Worm (Caenorhabditis elegans): ENCODE data around the gene unc-112.
A peak's percentile ranks its signal among the peaks of the same experiment; 100 is the strongest.

The unc-112 gene

DNA sequence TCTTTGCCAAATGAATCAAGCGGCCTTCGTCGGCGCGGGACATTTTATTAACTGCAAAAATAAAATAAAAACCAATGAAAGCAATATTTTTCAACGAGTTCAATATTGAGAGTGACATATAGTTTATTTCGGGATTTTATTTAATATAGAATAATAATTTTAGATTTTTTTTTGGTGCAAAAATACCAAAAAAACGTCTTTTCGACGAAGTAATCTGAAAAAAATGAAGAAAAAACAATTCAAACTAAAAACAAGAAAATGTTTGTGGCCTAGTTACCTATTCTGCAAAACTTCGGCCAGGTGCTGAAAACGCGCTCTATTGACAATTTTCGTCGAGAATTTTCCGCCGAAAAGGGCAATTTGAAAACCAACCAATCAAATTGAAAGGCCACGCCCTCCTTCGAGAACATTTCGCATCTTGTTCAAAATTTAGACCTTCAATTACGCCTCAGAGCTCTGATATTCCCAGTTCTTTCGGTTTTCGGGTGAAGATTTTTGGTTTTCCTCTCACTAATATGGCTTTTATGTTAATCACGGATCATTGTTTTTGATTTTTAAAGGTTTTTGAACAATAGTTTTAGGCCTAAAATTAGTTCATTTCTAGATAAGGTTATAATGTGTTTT lies 10.9 kb downstream of the unc-112 start, which contains the start of gene C47E8.4 (continued):
- TF ChIP-seq lir-3 (tag; optimal IDR thresholded peaks at IDR 0.05) (peak; percentile 77), skn-1 (tag; optimal IDR thresholded peaks at IDR 0.05) (no peak), daf-12 (tag; optimal IDR thresholded peaks at IDR 0.05) (no peak), nhr-10 (tag; optimal IDR thresholded peaks at IDR 0.05) (peak; percentile 82), ceh-32 (tag; optimal IDR thresholded peaks at IDR 0.05; ENCODE audit: poor library complexity) (peak; percentile 76), mdt-29 (GFP tag; IDR thresholded peaks at IDR 0.05) (peak; percentile 99), ceh-62 (tag; optimal IDR thresholded peaks at IDR 0.05) (no peak), dmd-8 (GFP tag; IDR thresholded peaks at IDR 0.05) (no peak), mep-1 (tag; optimal IDR thresholded peaks at IDR 0.05) (peak; percentile 98), gei-8 (GFP tag; optimal IDR thresholded peaks at IDR 0.05) (no peak), attf-4 (tag; optimal IDR thresholded peaks at IDR 0.05) (no peak), F49E8.2 (tag; optimal IDR thresholded peaks at IDR 0.05; ENCODE audit: borderline replicate concordance) (peak; percentile 95), daf-16 (GFP tag; optimal IDR thresholded peaks at IDR 0.05) (peak; percentile 66 to 98), daf-16 (tag; optimal IDR thresholded peaks at IDR 0.05) (peak; percentile 78), ztf-11 (tag; optimal IDR thresholded peaks at IDR 0.05) (no peak), arid-1 (GFP tag; conservative IDR thresholded peaks at IDR 0.05) (peak; percentile 87), php-3 (GFP tag; IDR thresholded peaks at IDR 0.05) (peak; percentile 89), tra-1 (GFP tag; IDR thresholded peaks at IDR 0.05) (peak; percentile 98), ZK337.2 (GFP tag; IDR thresholded peaks at IDR 0.05) (peak; percentile 95), aha-1 (tag) (peak; percentile 99), F26F4.8 (GFP tag; conservative IDR thresholded peaks at IDR 0.05) (no peak), saeg-2 (GFP tag; IDR thresholded peaks at IDR 0.05) (peak; percentile 91), duxl-1 (tag; optimal IDR thresholded peaks at IDR 0.05; ENCODE audit: poor library complexity) (peak; percentile 96), Y105C5A.15 (GFP tag; IDR thresholded peaks at IDR 0.05) (no peak), sdz-12 (GFP tag; optimal IDR thresholded peaks at IDR 0.05) (peak; percentile 88), zfp-3 (GFP tag; conservative IDR thresholded peaks at IDR 0.05) (peak; percentile 97), spr-3 (GFP tag; optimal IDR thresholded peaks at IDR 0.05) (peak; percentile 85), ZK546.5 (tag; optimal IDR thresholded peaks at IDR 0.05) (peak in 1 of 2 experiments; percentile 62), hmg-1.1 (GFP tag; IDR thresholded peaks at IDR 0.05) (peak; percentile 95), daf-19 (GFP tag; conservative IDR thresholded peaks at IDR 0.05) (no peak; the same call in 1 of the 2 replicates), vab-7 (GFP tag; IDR thresholded peaks at IDR 0.05) (peak; percentile 69), nhr-48 (tag; optimal IDR thresholded peaks at IDR 0.05) (peak; percentile 94), lim-7 (GFP tag; IDR thresholded peaks at IDR 0.05) (no peak), nhr-6 (tag; optimal IDR thresholded peaks at IDR 0.05) (peak; percentile 99), mxl-2 (GFP tag; conservative IDR thresholded peaks at IDR 0.05) (peak; percentile 63; the same call in 1 of the 2 replicates), lin-38 (GFP tag; IDR thresholded peaks at IDR 0.05) (peak; percentile 99), dmd-9 (GFP tag; IDR thresholded peaks at IDR 0.05) (peak; percentile 99), nhr-25 (tag; optimal IDR thresholded peaks at IDR 0.05; ENCODE audit: borderline replicate concordance, insufficient read depth) (peak; percentile 94), unc-130 (GFP tag; optimal IDR thresholded peaks at IDR 0.05) (peak; percentile 97)

Data from whole organism, L4 larva.